Worm (Caenorhabditis elegans) whole organism, early embryonic: ENCODE results near the gene C24G6.8.

Source experiments
- F13C5.2 ChIP-seq: sonication (generic microtip); optimal IDR thresholded peaks from 2 replicates; lab custom pipeline; 2017; ENCODE audit warnings: mild to moderate bottlenecking, missing genetic modification characterization, inconsistent platforms, missing compliant biosample characterization
- ama-1 ChIP-seq: fragments of 150-350 bp; optimal IDR thresholded peaks from 2 replicates; lab custom pipeline; 2014
- hmg-4 ChIP-seq: fragments of 200-800 bp; sonication (Bioruptor generic); optimal IDR thresholded peaks from 2 replicates; lab custom pipeline; 2018; ENCODE audit warnings: mild to moderate bottlenecking, missing genetic modification characterization, missing compliant biosample characterization
- tbx-37 ChIP-seq: fragments of 200-800 bp; sonication (Bioruptor generic); conservative IDR thresholded peaks from 2 replicates; pipeline ENCODE4 v1.3.6; 2022; ENCODE audit warnings: missing genetic modification reagents, missing genetic modification characterization, missing compliant biosample characterization

DNA sequence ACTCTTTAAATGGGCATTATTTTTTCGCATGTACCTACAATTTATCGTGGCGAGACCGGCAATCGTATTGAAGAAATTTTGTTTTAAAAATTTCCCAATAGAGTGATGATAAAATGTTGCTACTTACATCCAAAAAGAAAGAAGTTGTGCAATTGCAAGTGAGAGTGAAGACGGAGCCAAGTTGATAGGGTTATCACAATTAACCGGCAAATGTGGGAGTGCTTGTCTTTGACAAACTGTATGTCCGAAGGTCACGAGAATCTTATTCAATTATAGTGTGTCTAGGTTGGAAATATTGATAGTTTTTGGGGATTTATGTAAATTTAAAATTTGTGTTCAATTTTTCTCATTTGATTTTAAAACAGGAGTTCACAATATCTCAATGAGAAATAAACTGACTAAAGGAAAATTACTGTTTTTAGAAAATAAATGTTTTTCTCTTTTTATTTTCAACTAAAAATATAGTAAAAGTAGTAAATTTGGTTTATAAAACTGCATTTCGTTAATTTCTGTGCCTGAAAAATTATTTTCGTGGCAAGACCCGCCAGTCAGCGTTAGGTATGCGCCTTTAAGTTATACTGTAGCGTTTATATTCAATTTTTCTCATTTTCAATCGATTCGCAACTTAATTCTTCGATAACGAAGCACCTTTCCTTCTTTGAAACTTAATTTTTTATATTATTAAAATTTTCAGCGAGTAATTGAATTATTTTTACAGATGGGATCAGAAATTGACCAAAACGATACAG is 21.9 kb downstream of the C24G6.8 start, which contains the start of the genes hpo-15 and mms-19:
- TF ChIP-seq hmg-4 (GFP tag; lab: Kevin White, UChicago) (no peak), ama-1 (lab: Kevin White, UChicago) (no peak), F13C5.2 (tag; lab: Kevin White, UChicago) (no peak), tbx-37 (GFP tag; lab: Robert Waterston, UW) (no peak)
